Fruit fly (Drosophila melanogaster): ENCODE results near the gene lmgA.
A peak's percentile ranks its signal among the peaks of the same experiment; 100 is the strongest.

lmgA gene

DNA sequence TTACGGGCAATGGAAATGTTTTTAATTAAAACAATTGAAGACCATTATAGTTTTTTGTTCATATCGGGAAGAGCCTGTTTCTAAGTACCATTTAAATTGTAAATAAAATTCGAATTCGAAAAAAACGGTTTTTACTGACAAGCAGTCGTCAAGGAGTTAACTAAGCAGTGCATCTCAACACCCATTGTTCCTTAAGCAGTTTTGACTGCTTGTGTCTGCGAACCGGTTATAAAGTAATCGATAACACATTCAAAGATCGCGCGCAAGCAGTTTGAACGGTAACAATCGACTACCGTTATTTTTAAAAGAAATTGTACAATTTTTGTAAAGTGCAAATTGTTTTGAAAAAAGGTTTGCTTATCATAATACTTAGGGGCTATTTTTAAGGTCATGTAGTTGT is 50.4 kb downstream of the lmgA start (continued):
- TF ChIP-seq inv (GFP tag; IDR thresholded peaks at IDR 0.05; ENCODE audit: partially characterized antibody) (peak; percentile 29; the same call in 1 of the 2 replicates), esg (GFP tag; conservative IDR thresholded peaks at IDR 0.05) (no peak), CG12104 (GFP tag; optimal IDR thresholded peaks at IDR 0.05) (no peak), Ravus (GFP tag; IDR thresholded peaks at IDR 0.05) (no peak), sima (GFP tag; optimal IDR thresholded peaks at IDR 0.05) (no peak), Oli (tag; optimal IDR thresholded peaks at IDR 0.05) (no peak), CG5953 (GFP tag; IDR thresholded peaks at IDR 0.05) (no peak), CG11560 (tag; IDR thresholded peaks at IDR 0.05) (peak; percentile 96), CG17186 (GFP tag; optimal IDR thresholded peaks at IDR 0.05) (no peak), tna (GFP tag; IDR thresholded peaks at IDR 0.05; ENCODE audit: partially characterized antibody) (no peak), schlank (tag; optimal IDR thresholded peaks at IDR 0.05) (no peak), CG14050 (GFP tag; IDR thresholded peaks at IDR 0.05) (no peak), CG4424 (GFP tag; optimal IDR thresholded peaks at IDR 0.05) (no peak), Hr39 (optimal IDR thresholded peaks at IDR 0.05) (no peak), CG10462 (GFP tag; optimal IDR thresholded peaks at IDR 0.05) (no peak), Abd-B (GFP tag; optimal IDR thresholded peaks at IDR 0.05) (peak; percentile 29), grau (tag; optimal IDR thresholded peaks at IDR 0.05) (no peak), CG2889 (GFP tag; IDR thresholded peaks at IDR 0.05) (no peak), phol (tag; optimal IDR thresholded peaks at IDR 0.05) (peak; percentile 51), CG10321 (GFP tag; IDR thresholded peaks at IDR 0.05) (no peak), fru (optimal IDR thresholded peaks at IDR 0.05) (no peak), CG16779 (GFP tag; IDR thresholded peaks at IDR 0.05) (no peak), luna (GFP tag; optimal IDR thresholded peaks at IDR 0.05) (no peak), HLHmδ (GFP tag; optimal IDR thresholded peaks at IDR 0.05) (no peak), Atf-2 (GFP tag; optimal IDR thresholded peaks at IDR 0.05) (no peak), Med (GFP tag) (peak; percentile 90), CG12071 (GFP tag; optimal IDR thresholded peaks at IDR 0.05) (no peak), CG14441 (GFP tag; IDR thresholded peaks at IDR 0.05) (no peak), zen (tag; optimal IDR thresholded peaks at IDR 0.05) (peak; percentile 67), amos (GFP tag; IDR thresholded peaks at IDR 0.05; ENCODE audit: partially characterized antibody) (peak; percentile 65), ewg (GFP tag; optimal IDR thresholded peaks at IDR 0.05) (no peak), CG42726 (GFP tag; IDR thresholded peaks at IDR 0.05; ENCODE audit: partially characterized antibody) (peak; percentile 70; the same call in 1 of the 2 replicates), stwl (tag; optimal IDR thresholded peaks at IDR 0.05) (peak; percentile 86), CG6765 (GFP tag; optimal IDR thresholded peaks at IDR 0.05) (no peak), crp (GFP tag; optimal IDR thresholded peaks at IDR 0.05) (peak in 1 of 2 experiments; percentile 69), Chrac-16 (GFP tag; optimal IDR thresholded peaks at IDR 0.05) (no peak), row (GFP tag; IDR thresholded peaks at IDR 0.05) (no peak), Asciz (GFP tag; optimal IDR thresholded peaks at IDR 0.05) (no peak), CG18262 (tag; optimal IDR thresholded peaks at IDR 0.05) (no peak), pzg (GFP tag; optimal IDR thresholded peaks at IDR 0.05) (peak; percentile 62), CG13775 (GFP tag; optimal IDR thresholded peaks at IDR 0.05) (no peak), TFAM (GFP tag; optimal IDR thresholded peaks at IDR 0.05) (no peak), CG15696 (tag; optimal IDR thresholded peaks at IDR 0.05) (no peak), salm (tag; optimal IDR thresholded peaks at IDR 0.05) (no peak), Bdp1 (GFP tag; optimal IDR thresholded peaks at IDR 0.05) (peak; percentile 91), CG12659 (GFP tag; optimal IDR thresholded peaks at IDR 0.05) (no peak), Antp (GFP tag; optimal IDR thresholded peaks at IDR 0.05) (no peak), CG2129 (GFP tag; IDR thresholded peaks at IDR 0.05; ENCODE audit: partially characterized antibody) (no peak), CG18764 (GFP tag; optimal IDR thresholded peaks at IDR 0.05) (no peak), Usf (GFP tag; optimal IDR thresholded peaks at IDR 0.05) (no peak), CG3407 (GFP tag; optimal IDR thresholded peaks at IDR 0.05) (no peak), CG10565 (GFP tag; optimal IDR thresholded peaks at IDR 0.05) (no peak)
